Worm (Caenorhabditis elegans): ENCODE data around the gene dcr-1.

The dcr-1 gene

DNA sequence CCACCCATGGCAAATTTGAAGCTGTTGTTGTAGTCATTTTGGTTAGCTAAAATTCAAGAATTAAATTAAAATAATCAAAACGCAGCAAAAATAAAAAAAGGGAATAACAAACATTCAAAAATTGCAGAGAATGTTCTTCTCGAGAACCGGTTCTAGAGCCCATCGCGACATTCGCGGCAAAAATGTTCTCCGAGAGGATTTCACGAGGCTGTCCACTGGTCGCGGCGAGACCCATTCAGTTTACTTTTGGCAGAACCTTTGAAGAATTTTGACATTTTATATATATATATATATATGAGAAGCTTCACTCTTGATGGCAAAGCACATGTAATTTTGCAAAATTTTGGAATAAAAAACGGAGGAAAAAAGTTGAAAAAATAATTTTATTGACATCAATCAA, 50.6 kb downstream of the dcr-1 start, which contains the start of gene F44B9.8 (continued):
- peak; percentile 62; the same call in 1 of the 2 replicates for TF ChIP-seq madf-6 (GFP tag; IDR thresholded peaks at IDR 0.05)
- peak; percentile 32 for TF ChIP-seq dpl-1 (GFP tag; optimal IDR thresholded peaks at IDR 0.05)
- peak; percentile 9 for TF ChIP-seq lsl-1 (GFP tag; optimal IDR thresholded peaks at IDR 0.05)
- TF ChIP-seq ceh-79 (tag; optimal IDR thresholded peaks at IDR 0.05) = no peak
- TF ChIP-seq ccch-3 (GFP tag; optimal IDR thresholded peaks at IDR 0.05) = no peak

DNA sequence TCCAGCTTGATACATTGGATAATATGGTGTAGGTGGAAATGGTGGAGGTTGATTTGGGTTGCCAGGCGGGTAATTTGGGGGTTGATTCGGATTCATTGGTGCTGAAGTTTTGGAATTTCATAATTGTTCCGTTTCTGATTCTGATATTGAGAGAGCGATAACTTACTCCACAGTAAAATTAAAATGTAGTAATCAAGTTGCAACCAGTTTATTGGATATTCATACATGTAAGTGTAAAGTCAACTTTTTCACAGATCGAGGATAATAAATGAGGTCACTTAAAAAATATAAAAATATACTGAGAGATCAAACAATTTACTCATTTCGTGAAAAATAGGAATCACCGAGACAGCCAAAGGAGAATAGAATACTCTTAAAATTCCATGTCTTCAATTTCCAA, 52.1 kb downstream of the dcr-1 start, which contains the start of gene mdt-30:
mdt-30 (minus strand) TSS at position 101 of the 400 bp plus-strand sequence.
- no peak for TF ChIP-seq madf-8 (GFP tag; conservative IDR thresholded peaks at IDR 0.05)
- TF ChIP-seq lag-1 (GFP tag; IDR thresholded peaks at IDR 0.05) = no peak
- 0 out of 2 replicates have a peak, but pooled peaks have one; percentile 12 for TF ChIP-seq madf-3 (GFP tag; IDR thresholded peaks at IDR 0.05)
- TF ChIP-seq ztf-18 (tag; optimal IDR thresholded peaks at IDR 0.05) = no peak
- TF ChIP-seq F23B12.7 (tag; optimal IDR thresholded peaks at IDR 0.05; ENCODE audit: insufficient read depth) = no peak
- TF ChIP-seq lsl-1 (GFP tag; optimal IDR thresholded peaks at IDR 0.05) = no peak
- TF ChIP-seq ztf-28 (GFP tag; IDR thresholded peaks at IDR 0.05) = no peak
- no peak for TF ChIP-seq B0261.1 (tag; optimal IDR thresholded peaks at IDR 0.05)
- 0 out of 2 replicates have a peak, but pooled peaks have one; percentile 12 for TF ChIP-seq rcor-1 (GFP tag; IDR thresholded peaks at IDR 0.05)
- 0 out of 2 replicates have a peak, but pooled peaks have one; percentile 40 for TF ChIP-seq ekl-4 (GFP tag; IDR thresholded peaks at IDR 0.05)
- no peak for TF ChIP-seq F49E8.2 (tag; optimal IDR thresholded peaks at IDR 0.05; ENCODE audit: insufficient read depth)
- TF ChIP-seq ceh-100 (GFP tag; IDR thresholded peaks at IDR 0.05) = no peak
- no peak for TF ChIP-seq C17E4.6 (GFP tag; IDR thresholded peaks at IDR 0.05)
- TF ChIP-seq B0019.2 (GFP tag; conservative IDR thresholded peaks at IDR 0.05) = 0 out of 2 replicates have a peak, but pooled peaks have one; percentile 30
- TF ChIP-seq ccch-3 (GFP tag; optimal IDR thresholded peaks at IDR 0.05) = no peak

DNA sequence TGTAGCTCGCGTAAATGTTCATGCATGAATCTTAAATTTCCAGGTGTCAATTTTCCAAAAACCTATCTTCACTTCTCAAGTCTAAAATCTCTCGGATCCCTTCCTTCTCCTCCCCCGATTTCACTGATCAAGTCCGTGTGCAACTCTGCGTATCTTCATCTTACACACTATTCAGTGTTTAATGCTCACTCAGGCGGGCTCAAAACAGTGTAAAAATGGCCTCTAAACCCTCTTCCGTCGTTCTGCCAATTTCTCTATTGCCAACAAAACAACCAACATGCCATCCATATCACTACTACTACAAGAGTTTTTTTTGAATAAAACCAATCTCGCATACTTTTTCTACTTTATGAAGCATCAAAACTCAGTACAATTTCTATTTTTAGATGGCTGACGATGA, 58.0 kb downstream of the dcr-1 start, which contains the start of gene F44B9.2:
F44B9.2 (plus strand) TSS at position 387 of the 400 bp plus-strand sequence.
- TF ChIP-seq C06A6.2 (GFP tag; conservative IDR thresholded peaks at IDR 0.05) (no peak), gei-17 (GFP tag; optimal IDR thresholded peaks at IDR 0.05) (no peak), lag-1 (GFP tag; IDR thresholded peaks at IDR 0.05) (no peak), fkh-3 (tag; optimal IDR thresholded peaks at IDR 0.05) (no peak), let-526 (GFP tag; IDR thresholded peaks at IDR 0.05) (no peak), C17E4.6 (GFP tag; IDR thresholded peaks at IDR 0.05) (no peak), madf-6 (GFP tag; IDR thresholded peaks at IDR 0.05) (no peak), T26A5.8 (tag; optimal IDR thresholded peaks at IDR 0.05) (no peak), zfh-2 (GFP tag; conservative IDR thresholded peaks at IDR 0.05) (no peak), nhr-80 (tag; optimal IDR thresholded peaks at IDR 0.05) (no peak), B0035.1 (tag; optimal IDR thresholded peaks at IDR 0.05) (no peak), hmg-20 (GFP tag; IDR thresholded peaks at IDR 0.05) (no peak), rpc-1 (optimal IDR thresholded peaks at IDR 0.05) (no peak), rpc-1 (tag; optimal IDR thresholded peaks at IDR 0.05) (no peak), ztf-6 (GFP tag; IDR thresholded peaks at IDR 0.05) (no peak), dpff-1 (tag; optimal IDR thresholded peaks at IDR 0.05) (no peak), rec-8 (tag; optimal IDR thresholded peaks at IDR 0.05) (no peak), nfya-1 (tag; optimal IDR thresholded peaks at IDR 0.05; ENCODE audit: borderline replicate concordance, insufficient read depth) (no peak)

Measured in whole organism, young adult.